Fruit fly (Drosophila melanogaster): ENCODE measurements around the gene red.

- TF ChIP-seq CTCF (optimal IDR thresholded peaks at IDR 0.05), result no peak
- no peak for TF ChIP-seq CG8478 (optimal IDR thresholded peaks at IDR 0.05)
These were observed 33.1 kb upstream of the red start, which contains the start of gene CG43179 for dm6 chr3R:14255808-14256207.

All from S2 (cell line).